Fruit fly (Drosophila melanogaster): ENCODE results near the gene CG15385.
A peak's percentile ranks its signal among the peaks of the same experiment; 100 is the strongest.

CG15385 gene

DNA sequence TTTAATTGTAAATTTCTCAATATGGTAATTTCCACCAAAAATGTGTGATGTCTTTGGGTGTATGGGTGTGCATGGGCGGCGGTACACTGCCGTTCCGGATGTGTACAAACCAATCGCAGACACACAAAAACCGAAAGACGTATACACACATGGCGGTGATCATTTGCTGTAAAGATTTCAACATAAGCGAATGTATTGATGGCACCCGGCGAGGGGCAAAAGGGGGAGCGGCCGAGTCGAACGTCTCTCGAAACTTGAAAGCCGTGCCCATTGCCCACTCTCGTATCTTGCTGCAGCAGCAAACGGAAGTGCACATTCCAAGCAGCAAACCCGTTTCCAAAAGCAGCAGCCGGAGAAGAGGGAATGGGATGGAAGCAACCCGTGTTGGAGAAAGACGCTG lies 50.1 kb downstream of the CG15385 start (continued):
- TF ChIP-seq CG6813 (GFP tag; optimal IDR thresholded peaks at IDR 0.05), result no peak
- peak; percentile 79 for TF ChIP-seq CG32767 (GFP tag; IDR thresholded peaks at IDR 0.05)
- TF ChIP-seq sr (GFP tag; IDR thresholded peaks at IDR 0.05), result peak; percentile 78
- TF ChIP-seq Med (GFP tag), result peak; percentile 70
- no peak for TF ChIP-seq CG14710 (tag; optimal IDR thresholded peaks at IDR 0.05)
- no peak for TF ChIP-seq HHEX (GFP tag; optimal IDR thresholded peaks at IDR 0.05)
- TF ChIP-seq Hr78 (GFP tag; optimal IDR thresholded peaks at IDR 0.05), result no peak
- 0 out of 3 replicates have a peak, but pooled peaks have one; percentile 7 for TF ChIP-seq zfh1 (GFP tag; IDR thresholded peaks at IDR 0.05)
- TF ChIP-seq CG11398 (GFP tag; optimal IDR thresholded peaks at IDR 0.05), result no peak
- TF ChIP-seq Eip74EF (GFP tag; optimal IDR thresholded peaks at IDR 0.05), result peak in 1 of 2 experiments; percentile 22
- peak; percentile 18 for TF ChIP-seq chm (GFP tag; IDR thresholded peaks at IDR 0.05)
- TF ChIP-seq CG14014 (GFP tag; IDR thresholded peaks at IDR 0.05), result 0 out of 2 replicates have a peak, but pooled peaks have one; percentile 11
- TF ChIP-seq CG12769 (tag; optimal IDR thresholded peaks at IDR 0.05), result peak; percentile 85
- TF ChIP-seq crol (GFP tag; IDR thresholded peaks at IDR 0.05), result peak; percentile 90
- no peak for TF ChIP-seq CG6254 (GFP tag; optimal IDR thresholded peaks at IDR 0.05)
- 0 out of 2 replicates have a peak, but pooled peaks have one; percentile 1 for TF ChIP-seq ranshi (GFP tag; IDR thresholded peaks at IDR 0.05)
- TF ChIP-seq CG10543 (GFP tag; optimal IDR thresholded peaks at IDR 0.05), result peak; percentile 48
- no peak for TF ChIP-seq CG4404 (GFP tag; IDR thresholded peaks at IDR 0.05)
- TF ChIP-seq wek (GFP tag; optimal IDR thresholded peaks at IDR 0.05), result no peak
- TF ChIP-seq Adf1 (GFP tag; IDR thresholded peaks at IDR 0.05), result peak; percentile 43
- TF ChIP-seq CG42726 (GFP tag; IDR thresholded peaks at IDR 0.05; ENCODE audit: partially characterized antibody), result 0 out of 2 replicates have a peak, but pooled peaks have one; percentile 34
- peak; percentile 99 for TF ChIP-seq aop (GFP tag; IDR thresholded peaks at IDR 0.05)
- 0 out of 2 replicates have a peak, but pooled peaks have one; percentile 28 for TF ChIP-seq sna (GFP tag; IDR thresholded peaks at IDR 0.05; ENCODE audit: partially characterized antibody)
- TF ChIP-seq vvl (GFP tag; IDR thresholded peaks at IDR 0.05), result peak; percentile 52; the same call in 1 of the 2 replicates
- TF ChIP-seq sens-2 (GFP tag; IDR thresholded peaks at IDR 0.05), result no peak
- no peak for TF ChIP-seq CG18764 (GFP tag; optimal IDR thresholded peaks at IDR 0.05)
- TF ChIP-seq CG12219 (GFP tag; optimal IDR thresholded peaks at IDR 0.05), result no peak
- no peak for TF ChIP-seq wor (GFP tag; IDR thresholded peaks at IDR 0.05)
- TF ChIP-seq ci (GFP tag; IDR thresholded peaks at IDR 0.05), result peak; percentile 32; the same call in 1 of the 3 replicates
- no peak for TF ChIP-seq TFAM (GFP tag; optimal IDR thresholded peaks at IDR 0.05)
- TF ChIP-seq fd64A (GFP tag; optimal IDR thresholded peaks at IDR 0.05), result peak; percentile 11
- TF ChIP-seq twi (tag; optimal IDR thresholded peaks at IDR 0.05), result peak; percentile 44
- peak; percentile 76 for TF ChIP-seq cg (GFP tag; optimal IDR thresholded peaks at IDR 0.05)
- no peak for TF ChIP-seq CG16815 (GFP tag; optimal IDR thresholded peaks at IDR 0.05)
- no peak for TF ChIP-seq CG8290 (GFP tag; optimal IDR thresholded peaks at IDR 0.05)
- peak in 1 of 2 experiments; percentile 13 for TF ChIP-seq CG8290 (tag; optimal IDR thresholded peaks at IDR 0.05)
- TF ChIP-seq pros (GFP tag; optimal IDR thresholded peaks at IDR 0.05), result peak; percentile 51
- no peak for TF ChIP-seq sqz (GFP tag; optimal IDR thresholded peaks at IDR 0.05)
- TF ChIP-seq slou (GFP tag; optimal IDR thresholded peaks at IDR 0.05), result no peak
- no peak for TF ChIP-seq CG31224 (GFP tag; IDR thresholded peaks at IDR 0.05)
- TF ChIP-seq z (GFP tag; IDR thresholded peaks at IDR 0.05), result peak; percentile 49; the same call in 1 of the 3 replicates
- TF ChIP-seq CG2199 (GFP tag; IDR thresholded peaks at IDR 0.05), result peak; percentile 59; the same call in 2 of the 3 replicates
- peak; percentile 56 for TF ChIP-seq oc (tag; optimal IDR thresholded peaks at IDR 0.05)
- TF ChIP-seq Opbp (GFP tag; IDR thresholded peaks at IDR 0.05; ENCODE audit: partially characterized antibody), result 0 out of 3 replicates have a peak, but pooled peaks have one; percentile 31
- no peak for TF ChIP-seq CG4707 (GFP tag; optimal IDR thresholded peaks at IDR 0.05)
- peak; percentile 29; the same call in 1 of the 2 replicates for TF ChIP-seq Awh (GFP tag; IDR thresholded peaks at IDR 0.05)
- TF ChIP-seq CG7372 (GFP tag; IDR thresholded peaks at IDR 0.05), result no peak
- TF ChIP-seq CG5180 (GFP tag; optimal IDR thresholded peaks at IDR 0.05), result no peak
- TF ChIP-seq CG3838 (GFP tag; optimal IDR thresholded peaks at IDR 0.05), result no peak
- peak; percentile 92 for TF ChIP-seq chinmo (GFP tag; IDR thresholded peaks at IDR 0.05; ENCODE audit: partially characterized antibody)
